Fruit fly (Drosophila melanogaster): ENCODE measurements around the gene CkIIalpha-i1.

The CkIIalpha-i1 gene

DNA sequence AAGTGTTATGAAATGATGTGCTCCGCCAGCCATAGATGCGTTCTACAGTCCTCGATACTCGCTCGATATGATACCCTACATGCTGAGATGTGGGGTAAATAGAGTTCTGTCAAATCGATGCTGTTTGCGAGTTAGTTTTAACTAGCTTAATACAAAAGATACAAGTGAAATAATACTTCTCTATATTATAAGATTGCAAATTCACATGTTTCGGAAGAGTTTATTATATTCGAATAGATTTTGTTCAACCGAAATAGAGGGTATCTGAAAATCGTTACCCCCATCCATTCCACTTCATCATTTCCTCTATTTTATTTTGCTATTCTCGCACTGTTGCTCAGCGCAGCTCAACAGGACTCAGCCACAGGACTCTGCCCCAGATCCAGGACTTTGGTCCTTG, 22.5 kb upstream of the CkIIalpha-i1 start (continued):
- TF ChIP-seq Med (GFP tag), result peak; percentile 67
- TF ChIP-seq CG16815 (GFP tag; optimal IDR thresholded peaks at IDR 0.05), result peak; percentile 53
- TF ChIP-seq tio (GFP tag; optimal IDR thresholded peaks at IDR 0.05), result peak; percentile 21
- TF ChIP-seq CG31441 (GFP tag; IDR thresholded peaks at IDR 0.05), result no peak
- TF ChIP-seq unpg (GFP tag; optimal IDR thresholded peaks at IDR 0.05), result peak; percentile 33
- peak; percentile 34 for TF ChIP-seq H2.0 (GFP tag; IDR thresholded peaks at IDR 0.05)
- TF ChIP-seq CG14014 (GFP tag; IDR thresholded peaks at IDR 0.05), result 0 out of 2 replicates have a peak, but pooled peaks have one; percentile 44
- TF ChIP-seq Fer1 (GFP tag; optimal IDR thresholded peaks at IDR 0.05), result peak; percentile 18
- TF ChIP-seq Hr51 (GFP tag; optimal IDR thresholded peaks at IDR 0.05), result peak in 1 of 2 experiments; percentile 39
- 0 out of 3 replicates have a peak, but pooled peaks have one; percentile 28 for TF ChIP-seq dysf (GFP tag; IDR thresholded peaks at IDR 0.05)
- no peak for TF ChIP-seq D (optimal IDR thresholded peaks at IDR 0.05)
- TF ChIP-seq D (GFP tag; optimal IDR thresholded peaks at IDR 0.05), result peak; percentile 25
- peak; percentile 36 for TF ChIP-seq Chrac-16 (GFP tag; optimal IDR thresholded peaks at IDR 0.05)
- peak; percentile 44 for TF ChIP-seq CG30403 (GFP tag; optimal IDR thresholded peaks at IDR 0.05)
- TF ChIP-seq CG15696 (tag; optimal IDR thresholded peaks at IDR 0.05), result peak; percentile 29
- no peak for TF ChIP-seq MESR4 (GFP tag; optimal IDR thresholded peaks at IDR 0.05)
- TF ChIP-seq CG18011 (GFP tag; optimal IDR thresholded peaks at IDR 0.05), result no peak
- TF ChIP-seq fd102C (GFP tag; optimal IDR thresholded peaks at IDR 0.05), result peak; percentile 85
- peak; percentile 56 for TF ChIP-seq CG18262 (tag; optimal IDR thresholded peaks at IDR 0.05)
- no peak for TF ChIP-seq hkb (optimal IDR thresholded peaks at IDR 0.05)
- TF ChIP-seq hkb (GFP tag; IDR thresholded peaks at IDR 0.05), result peak; percentile 37; the same call in 1 of the 2 replicates
- peak; percentile 23 for TF ChIP-seq PHDP (tag; optimal IDR thresholded peaks at IDR 0.05)
- peak; percentile 17 for TF ChIP-seq Elba2 (GFP tag; optimal IDR thresholded peaks at IDR 0.05)
- peak; percentile 12 for TF ChIP-seq bab2 (GFP tag; optimal IDR thresholded peaks at IDR 0.05)
- peak; percentile 54 for TF ChIP-seq CG7556 (GFP tag; optimal IDR thresholded peaks at IDR 0.05)
- TF ChIP-seq sqz (GFP tag; optimal IDR thresholded peaks at IDR 0.05), result no peak
- peak; percentile 77 for TF ChIP-seq CG17328 (GFP tag; IDR thresholded peaks at IDR 0.05)
- TF ChIP-seq HLH3B (GFP tag; IDR thresholded peaks at IDR 0.05), result peak; percentile 73
- peak; percentile 51 for TF ChIP-seq Xbp1 (GFP tag; optimal IDR thresholded peaks at IDR 0.05)
- TF ChIP-seq ac (GFP tag; optimal IDR thresholded peaks at IDR 0.05), result peak; percentile 58
- no peak for TF ChIP-seq cad (GFP tag; optimal IDR thresholded peaks at IDR 0.05)
- TF ChIP-seq ewg (GFP tag; optimal IDR thresholded peaks at IDR 0.05), result peak; percentile 15
- TF ChIP-seq CG11723 (GFP tag; optimal IDR thresholded peaks at IDR 0.05), result no peak
- TF ChIP-seq esg (GFP tag; conservative IDR thresholded peaks at IDR 0.05), result peak; percentile 31; the same call in 1 of the 2 replicates
- TF ChIP-seq tin (GFP tag; optimal IDR thresholded peaks at IDR 0.05), result peak; percentile 38
- TF ChIP-seq Ada2b (GFP tag; IDR thresholded peaks at IDR 0.05), result peak; percentile 32; the same call in 1 of the 2 replicates
- TF ChIP-seq Oli (tag; optimal IDR thresholded peaks at IDR 0.05), result peak; percentile 42
- no peak for TF ChIP-seq bigmax (GFP tag; optimal IDR thresholded peaks at IDR 0.05)
- TF ChIP-seq lola (GFP tag; optimal IDR thresholded peaks at IDR 0.05), result peak in 1 of 3 experiments; percentile 72
- peak; percentile 12 for TF ChIP-seq CG10462 (GFP tag; optimal IDR thresholded peaks at IDR 0.05)
- TF ChIP-seq Dp (GFP tag; optimal IDR thresholded peaks at IDR 0.05), result no peak
- TF ChIP-seq fu2 (GFP tag; optimal IDR thresholded peaks at IDR 0.05), result no peak
- peak; percentile 25 for TF ChIP-seq Ssrp (tag; optimal IDR thresholded peaks at IDR 0.05)
- no peak for TF ChIP-seq nau (GFP tag; optimal IDR thresholded peaks at IDR 0.05)
- peak; percentile 18; the same call in 1 of the 2 replicates for TF ChIP-seq ranshi (GFP tag; IDR thresholded peaks at IDR 0.05)
- TF ChIP-seq dmrt11E (tag; optimal IDR thresholded peaks at IDR 0.05), result peak; percentile 81
- peak; percentile 60 for TF ChIP-seq scrt (GFP tag; optimal IDR thresholded peaks at IDR 0.05)
- TF ChIP-seq CG1603 (tag; optimal IDR thresholded peaks at IDR 0.05), result peak; percentile 59
- TF ChIP-seq CG7839 (tag; optimal IDR thresholded peaks at IDR 0.05), result peak; percentile 34
- peak; percentile 29 for TF ChIP-seq Atf-2 (GFP tag; optimal IDR thresholded peaks at IDR 0.05)
